Fruit fly (Drosophila melanogaster) whole organism, adult: Measurements from ENCODE around the gene smp-30.

ENCODE experiments used
- CG11617 ChIP-seq: fragments of 200-800 bp; sonication (Bioruptor generic); optimal IDR thresholded peaks from 2 replicates; lab custom pipeline; 2017; ENCODE audit warnings: mild to moderate bottlenecking, missing biosample characterization, missing genetic modification reagents, missing genetic modification characterization
- CG12768 ChIP-seq: fragments of 200-800 bp; sonication (Bioruptor generic); optimal IDR thresholded peaks from 2 replicates; lab custom pipeline; 2017; ENCODE audit warnings: missing biosample characterization, missing genetic modification characterization, mild to moderate bottlenecking, moderate library complexity, missing genetic modification reagents
- CG14711 ChIP-seq: fragments of 200-800 bp; sonication (Bioruptor generic); optimal IDR thresholded peaks from 2 replicates; lab custom pipeline; 2018; ENCODE audit warnings: missing biosample characterization, mild to moderate bottlenecking, missing genetic modification characterization, moderate library complexity
- CG1620 ChIP-seq: fragments of 200-800 bp; sonication (Bioruptor generic); optimal IDR thresholded peaks from 2 replicates; lab custom pipeline; 2016; ENCODE audit warnings: missing biosample characterization, missing genetic modification characterization
- CG33017 ChIP-seq: fragments of 200-800 bp; sonication (Bioruptor generic); optimal IDR thresholded peaks from 2 replicates; lab custom pipeline; 2018; ENCODE audit warnings: missing biosample characterization, mild to moderate bottlenecking, missing genetic modification characterization, moderate library complexity
- CG5204 ChIP-seq: fragments of 200-800 bp; sonication (Bioruptor generic); optimal IDR thresholded peaks from 2 replicates; lab custom pipeline; 2016; ENCODE audit warnings: missing biosample characterization, missing genetic modification characterization
- CG7045 ChIP-seq: fragments of 200-800 bp; sonication (Bioruptor generic); optimal IDR thresholded peaks from 2 replicates; lab custom pipeline; 2017; ENCODE audit warnings: missing biosample characterization, mild to moderate bottlenecking, missing genetic modification characterization
- CG7101 ChIP-seq: fragments of 200-800 bp; sonication (Bioruptor generic); optimal IDR thresholded peaks from 2 replicates; lab custom pipeline; 2018; ENCODE audit warnings: missing biosample characterization, mild to moderate bottlenecking, missing genetic modification characterization, moderate library complexity
- Clk ChIP-seq: fragments of 200-800 bp; sonication (Bioruptor generic); optimal IDR thresholded peaks from 2 replicates; lab custom pipeline; 2017; ENCODE audit warnings: missing biosample characterization, missing genetic modification characterization
- Crg-1 ChIP-seq: fragments of 200-800 bp; sonication (Bioruptor generic); optimal IDR thresholded peaks from 2 replicates; lab custom pipeline; 2016; ENCODE audit warnings: missing biosample characterization, missing genetic modification characterization
- Hr96 ChIP-seq: fragments of 200-800 bp; sonication (Bioruptor generic); optimal IDR thresholded peaks from 2 replicates; lab custom pipeline; 2016; ENCODE audit warnings: missing biosample characterization, missing genetic modification characterization
- Mnt ChIP-seq: fragments of 200-800 bp; sonication (Bioruptor generic); optimal IDR thresholded peaks from 2 replicates; lab custom pipeline; 2016; ENCODE audit warnings: missing biosample characterization, mild to moderate bottlenecking, missing genetic modification characterization
- bab1 ChIP-seq: fragments of 200-800 bp; sonication (Bioruptor generic); optimal IDR thresholded peaks from 3 replicates; lab custom pipeline; 2019; ENCODE audit warnings: missing biosample characterization, mild to moderate bottlenecking, missing genetic modification characterization, moderate library complexity
- cic ChIP-seq: fragments of 200-800 bp; sonication (Bioruptor generic); optimal IDR thresholded peaks from 2 replicates; lab custom pipeline; 2017; ENCODE audit warnings: missing biosample characterization, mild to moderate bottlenecking, missing genetic modification characterization, moderate library complexity
- cnc ChIP-seq, 2 experiments: fragments of >200 bp; optimal IDR thresholded peaks; 2 replicates each; lab custom pipeline; 2017
- kay ChIP-seq: fragments of 200-800 bp; sonication (Bioruptor generic); peaks from one replicate; lab custom pipeline; 2016; ENCODE audit warnings: missing biosample characterization, missing genetic modification characterization, borderline replicate concordance
- ovo ChIP-seq: fragments of 200-800 bp; sonication (Bioruptor generic); optimal IDR thresholded peaks from 2 replicates; lab custom pipeline; 2016; ENCODE audit warnings: missing biosample characterization, missing genetic modification characterization
- pad ChIP-seq: fragments of 200-800 bp; sonication (Bioruptor generic); optimal IDR thresholded peaks from 3 replicates; lab custom pipeline; 2017; ENCODE audit warnings: missing biosample characterization, missing genetic modification characterization, mild to moderate bottlenecking, moderate library complexity, missing genetic modification reagents
- tj ChIP-seq: fragments of 200-800 bp; sonication (Bioruptor generic); optimal IDR thresholded peaks from 3 replicates; lab custom pipeline; 2017; ENCODE audit warnings: missing biosample characterization, mild to moderate bottlenecking, missing genetic modification characterization, moderate library complexity
- toe ChIP-seq: fragments of 200-800 bp; sonication (Bioruptor generic); optimal IDR thresholded peaks from 2 replicates; lab custom pipeline; 2016; ENCODE audit warnings: missing biosample characterization, missing genetic modification characterization

The smp-30 gene

dm6 chr3R:14766439-14767025, 15.5 kb upstream of the smp-30 start:
- TF ChIP-seq ovo (GFP tag; lab: Kevin White, UChicago), result no peak
- no peak for TF ChIP-seq CG12768 (GFP tag; lab: Kevin White, UChicago)
- TF ChIP-seq Mnt (GFP tag; lab: Kevin White, UChicago), result no peak
- no peak for TF ChIP-seq CG5204
- TF ChIP-seq cnc (optimal IDR thresholded peaks at IDR 0.05; lab: Kevin White, UChicago), result no peak
- TF ChIP-seq CG14711 (tag; lab: Kevin White, UChicago), result no peak
- no peak for TF ChIP-seq Clk (GFP tag; lab: Kevin White, UChicago)
- no peak for TF ChIP-seq Hr96 (GFP tag; lab: Kevin White, UChicago)
- no peak for TF ChIP-seq pad (GFP tag; lab: Kevin White, UChicago)
- no peak for TF ChIP-seq kay (GFP tag; lab: Kevin White, UChicago)
- TF ChIP-seq bab1 (GFP tag; lab: Kevin White, UChicago), result no peak
- TF ChIP-seq cic, result no peak
- no peak for TF ChIP-seq tj (GFP tag; lab: Kevin White, UChicago)
- TF ChIP-seq CG7045 (GFP tag; lab: Kevin White, UChicago), result no peak
- no peak for TF ChIP-seq CG33017
- TF ChIP-seq toe (GFP tag; lab: Kevin White, UChicago), result no peak
- no peak for TF ChIP-seq Crg-1 (GFP tag; lab: Kevin White, UChicago)
- TF ChIP-seq CG11617 (GFP tag; lab: Kevin White, UChicago), result no peak
- TF ChIP-seq CG1620, result no peak
- no peak for TF ChIP-seq CG7101 (tag; lab: Kevin White, UChicago)

dm6 chr3R:14765364-14765993, 14.4 kb upstream of the smp-30 start:
- no peak for TF ChIP-seq toe (GFP tag; lab: Kevin White, UChicago)
- no peak for TF ChIP-seq Mnt (GFP tag; lab: Kevin White, UChicago)
- TF ChIP-seq Clk (GFP tag; lab: Kevin White, UChicago), result no peak
- TF ChIP-seq CG7045 (GFP tag; lab: Kevin White, UChicago), result no peak
- no peak for TF ChIP-seq Hr96 (GFP tag; lab: Kevin White, UChicago)
- no peak for TF ChIP-seq CG5204
- TF ChIP-seq CG33017, result no peak
- no peak for TF ChIP-seq pad (GFP tag; lab: Kevin White, UChicago)
- TF ChIP-seq CG12768 (GFP tag; lab: Kevin White, UChicago), result no peak
- no peak for TF ChIP-seq Crg-1 (GFP tag; lab: Kevin White, UChicago)
- TF ChIP-seq ovo (GFP tag; lab: Kevin White, UChicago), result no peak
- TF ChIP-seq CG11617 (GFP tag; lab: Kevin White, UChicago), result no peak
- no peak for TF ChIP-seq kay (GFP tag; lab: Kevin White, UChicago)
- no peak for TF ChIP-seq bab1 (GFP tag; lab: Kevin White, UChicago)

- TF ChIP-seq CG14711 (tag; lab: Kevin White, UChicago), result no peak
- no peak for TF ChIP-seq tj (GFP tag; lab: Kevin White, UChicago)
- TF ChIP-seq CG12768 (GFP tag; lab: Kevin White, UChicago), result no peak
- TF ChIP-seq kay (GFP tag; lab: Kevin White, UChicago), result no peak
- TF ChIP-seq CG33017, result no peak
- no peak for TF ChIP-seq cic
- no peak for TF ChIP-seq CG7045 (GFP tag; lab: Kevin White, UChicago)
- no peak for TF ChIP-seq Crg-1 (GFP tag; lab: Kevin White, UChicago)
- no peak for TF ChIP-seq toe (GFP tag; lab: Kevin White, UChicago)
- TF ChIP-seq bab1 (GFP tag; lab: Kevin White, UChicago), result no peak
- no peak for TF ChIP-seq CG11617 (GFP tag; lab: Kevin White, UChicago)
- TF ChIP-seq CG7101 (tag; lab: Kevin White, UChicago), result no peak
- TF ChIP-seq CG1620, result no peak
- no peak for TF ChIP-seq Mnt (GFP tag; lab: Kevin White, UChicago)
- TF ChIP-seq Hr96 (GFP tag; lab: Kevin White, UChicago), result no peak
- no peak for TF ChIP-seq cnc (optimal IDR thresholded peaks at IDR 0.05; lab: Kevin White, UChicago)
- no peak for TF ChIP-seq CG5204
- no peak for TF ChIP-seq pad (GFP tag; lab: Kevin White, UChicago)
Observed at dm6 chr3R:14764131-14764530, 13.1 kb upstream of the smp-30 start.

- TF ChIP-seq CG12768 (GFP tag; lab: Kevin White, UChicago) (no peak), CG7045 (GFP tag; lab: Kevin White, UChicago) (no peak), Crg-1 (GFP tag; lab: Kevin White, UChicago) (no peak), CG5204 (no peak), CG7101 (tag; lab: Kevin White, UChicago) (no peak), CG33017 (no peak), cic (no peak), CG14711 (tag; lab: Kevin White, UChicago) (no peak), bab1 (GFP tag; lab: Kevin White, UChicago) (no peak), CG11617 (GFP tag; lab: Kevin White, UChicago) (no peak), kay (GFP tag; lab: Kevin White, UChicago) (no peak), ovo (GFP tag; lab: Kevin White, UChicago) (no peak), CG1620 (no peak)
Observed at dm6 chr3R:14763487-14763886, 12.4 kb upstream of the smp-30 start.

- TF ChIP-seq bab1 (GFP tag; lab: Kevin White, UChicago) (no peak), Clk (GFP tag; lab: Kevin White, UChicago) (no peak), cic (no peak), pad (GFP tag; lab: Kevin White, UChicago) (no peak), Mnt (GFP tag; lab: Kevin White, UChicago) (no peak), Crg-1 (GFP tag; lab: Kevin White, UChicago) (no peak), CG5204 (no peak), ovo (GFP tag; lab: Kevin White, UChicago) (no peak), toe (GFP tag; lab: Kevin White, UChicago) (no peak), kay (GFP tag; lab: Kevin White, UChicago) (no peak), Hr96 (GFP tag; lab: Kevin White, UChicago) (no peak), CG14711 (tag; lab: Kevin White, UChicago) (no peak), tj (GFP tag; lab: Kevin White, UChicago) (no peak), CG12768 (GFP tag; lab: Kevin White, UChicago) (no peak), CG11617 (GFP tag; lab: Kevin White, UChicago) (no peak), CG7045 (GFP tag; lab: Kevin White, UChicago) (no peak), CG7101 (tag; lab: Kevin White, UChicago) (no peak), CG1620 (no peak), cnc (optimal IDR thresholded peaks at IDR 0.05; lab: Kevin White, UChicago) (no peak), CG33017 (no peak)
Observed at dm6 chr3R:14761060-14761459, 10.0 kb upstream of the smp-30 start.
